Worm (Caenorhabditis elegans) whole organism, late embryonic: ENCODE data around the gene C29E4.10.

Experiments used
- C08G9.2 ChIP-seq: sonication (generic microtip); optimal IDR thresholded peaks from 2 replicates; lab custom pipeline; 2016; ENCODE audit warnings: mild to moderate bottlenecking, missing genetic modification characterization, moderate library complexity, missing compliant biosample characterization
- ceh-18 ChIP-seq: sonication (generic microtip); optimal IDR thresholded peaks from 2 replicates; lab custom pipeline; 2016; ENCODE audit warnings: missing genetic modification characterization, missing compliant biosample characterization
- elt-2 ChIP-seq: sonication (generic microtip); optimal IDR thresholded peaks from 2 replicates; lab custom pipeline; 2016; ENCODE audit warnings: missing genetic modification reagents, missing genetic modification characterization, missing compliant biosample characterization
- fkh-10 ChIP-seq: fragments of 150-350 bp; optimal IDR thresholded peaks from 2 replicates; lab custom pipeline; 2014; ENCODE audit warnings: missing biosample characterization, missing genetic modification reagents, missing genetic modification characterization
- fkh-6 ChIP-seq: sonication (generic microtip); optimal IDR thresholded peaks from 2 replicates; lab custom pipeline; 2016; ENCODE audit warnings: missing genetic modification characterization, missing compliant biosample characterization
- hlh-30 ChIP-seq: sonication (generic microtip); optimal IDR thresholded peaks from 2 replicates; lab custom pipeline; 2017; ENCODE audit warnings: antibody characterized with exemption, missing genetic modification characterization, missing compliant biosample characterization; ENCODE audit not compliant: insufficient read depth
- pqm-1 ChIP-seq: sonication (generic microtip); optimal IDR thresholded peaks from 2 replicates; lab custom pipeline; 2016; ENCODE audit warnings: missing genetic modification characterization, missing compliant biosample characterization
- rnt-1 ChIP-seq: sonication (generic microtip); optimal IDR thresholded peaks from 2 replicates; lab custom pipeline; 2016; ENCODE audit warnings: missing genetic modification characterization, missing compliant biosample characterization
- ttx-3 ChIP-seq: sonication (generic microtip); optimal IDR thresholded peaks from 2 replicates; lab custom pipeline; 2016; ENCODE audit warnings: missing genetic modification reagents, missing genetic modification characterization, missing compliant biosample characterization
- unc-3 ChIP-seq, 2 experiments: fragments of 200-800 bp in 1 of 2; sonication (Bioruptor generic) in 1 of 2; sonication (generic microtip) in 1 of 2; conservative IDR thresholded peaks in 1 of 2; optimal IDR thresholded peaks in 1 of 2; 2 replicates each; pipeline versions ENCODE4 v1.3.6 to Lab custom; 2016 to 2022; ENCODE audit warnings: missing compliant biosample characterization in 2 of 2, missing genetic modification characterization in 2 of 2, missing genetic modification reagents in 1 of 2

- TF ChIP-seq rnt-1 (tag; lab: Kevin White, UChicago): no peak
- TF ChIP-seq hlh-30: no peak
- no peak for TF ChIP-seq ttx-3 (tag; lab: Kevin White, UChicago)
- no peak for TF ChIP-seq pqm-1 (tag; lab: Kevin White, UChicago)
- TF ChIP-seq fkh-6: no peak
- TF ChIP-seq ceh-18 (tag; lab: Kevin White, UChicago): no peak
- no peak for TF ChIP-seq elt-2 (tag; lab: Kevin White, UChicago)
- no peak for TF ChIP-seq unc-3 (GFP tag; conservative IDR thresholded peaks at IDR 0.05; lab: Robert Waterston, UW)
- TF ChIP-seq unc-3 (tag; optimal IDR thresholded peaks at IDR 0.05; lab: Kevin White, UChicago): no peak
- no peak for TF ChIP-seq fkh-10 (GFP tag; lab: Kevin White, UChicago)
- TF ChIP-seq C08G9.2 (tag; lab: Kevin White, UChicago): no peak
These were observed 39.9 kb upstream of the C29E4.10 start for ce11 chrIII:7897733-7898132.
